Worm (Caenorhabditis elegans) whole organism, L3 larva: ENCODE data around the gene D1046.4.

Experiments
- R02D3.7 ChIP-seq: fragments of 150-350 bp; optimal IDR thresholded peaks from 2 replicates; lab custom pipeline; 2014; ENCODE audit warnings: missing biosample characterization, missing genetic modification characterization
- ama-1 ChIP-seq: fragments of 150-350 bp; optimal IDR thresholded peaks from 2 replicates; lab custom pipeline; 2018
- ceh-28 ChIP-seq: fragments of 150-350 bp; optimal IDR thresholded peaks from 2 replicates; lab custom pipeline; 2014; ENCODE audit warnings: missing biosample characterization, missing genetic modification reagents, missing genetic modification characterization
- daf-12 ChIP-seq: fragments of 150-350 bp; optimal IDR thresholded peaks from 2 replicates; lab custom pipeline; 2014; ENCODE audit warnings: missing biosample characterization, missing genetic modification reagents, missing genetic modification characterization
- egl-27 ChIP-seq: sonication (generic microtip); optimal IDR thresholded peaks from 4 replicates; lab custom pipeline; 2017; ENCODE audit warnings: missing biosample characterization, missing genetic modification reagents, missing genetic modification characterization
- egl-5 ChIP-seq: fragments of 150-350 bp; optimal IDR thresholded peaks from 2 replicates; lab custom pipeline; 2017; ENCODE audit warnings: missing biosample characterization, missing genetic modification reagents, missing genetic modification characterization, inconsistent platforms
- elt-1 ChIP-seq: fragments of 150-350 bp; optimal IDR thresholded peaks from 2 replicates; lab custom pipeline; 2014; ENCODE audit warnings: missing biosample characterization, missing genetic modification characterization
- elt-2 ChIP-seq: sonication (generic microtip); optimal IDR thresholded peaks from 2 replicates; lab custom pipeline; 2016; ENCODE audit warnings: missing genetic modification reagents, mild to moderate bottlenecking, missing genetic modification characterization, missing compliant biosample characterization
- elt-3 ChIP-seq, 3 experiments: fragments of 150-350 bp in 1 of 3; sonication (generic microtip) in 2 of 3; optimal IDR thresholded peaks; 2 replicates in 2 of 3; 4 replicates in 1 of 3; lab custom pipeline; 2014 to 2017; ENCODE audit warnings: missing biosample characterization in 3 of 3, missing genetic modification characterization in 3 of 3
- fkh-10 ChIP-seq: sonication (generic microtip); optimal IDR thresholded peaks from 2 replicates; lab custom pipeline; 2017; ENCODE audit warnings: missing biosample characterization, missing genetic modification reagents, missing genetic modification characterization
- fkh-2 ChIP-seq: fragments of 150-350 bp; optimal IDR thresholded peaks from 2 replicates; lab custom pipeline; 2014; ENCODE audit warnings: missing biosample characterization, missing genetic modification reagents, missing genetic modification characterization
- fos-1 ChIP-seq: fragments of 150-350 bp; optimal IDR thresholded peaks from 2 replicates; lab custom pipeline; 2014; ENCODE audit warnings: missing biosample characterization, missing genetic modification characterization
- hmg-11 ChIP-seq: sonication (generic microtip); optimal IDR thresholded peaks from 2 replicates; lab custom pipeline; 2016; ENCODE audit warnings: missing genetic modification characterization, missing compliant biosample characterization
- jun-1 ChIP-seq: fragments of 150-350 bp; optimal IDR thresholded peaks from 2 replicates; lab custom pipeline; 2014; ENCODE audit warnings: missing biosample characterization, missing genetic modification reagents, missing genetic modification characterization
- lin-15B ChIP-seq: fragments of 150-350 bp; optimal IDR thresholded peaks from 2 replicates; lab custom pipeline; 2014; ENCODE audit warnings: missing biosample characterization, missing genetic modification characterization
- lin-39 ChIP-seq: fragments of 150-350 bp; optimal IDR thresholded peaks from 2 replicates; lab custom pipeline; 2018; ENCODE audit warnings: missing biosample characterization, missing genetic modification reagents, missing genetic modification characterization
- lsy-12 ChIP-seq: sonication (generic microtip); optimal IDR thresholded peaks from 2 replicates; lab custom pipeline; 2016; ENCODE audit warnings: mild to moderate bottlenecking, missing genetic modification characterization, missing compliant biosample characterization
- mdl-1 ChIP-seq: fragments of 150-350 bp; optimal IDR thresholded peaks from 2 replicates; lab custom pipeline; 2014; ENCODE audit warnings: missing biosample characterization, missing genetic modification characterization
- mml-1 ChIP-seq: fragments of 150-350 bp; sonication (generic microtip); optimal IDR thresholded peaks from 3 replicates; lab custom pipeline; 2014; ENCODE audit warnings: missing biosample characterization, missing genetic modification characterization
- nfya-1 ChIP-seq: sonication (generic microtip); optimal IDR thresholded peaks from 2 replicates; lab custom pipeline; 2017; ENCODE audit warnings: missing genetic modification characterization, mild to moderate bottlenecking, missing compliant biosample characterization, antibody characterized with exemption, moderate library complexity; ENCODE audit not compliant: insufficient read depth
- nhr-11 ChIP-seq: fragments of 150-350 bp; optimal IDR thresholded peaks from 2 replicates; lab custom pipeline; 2014; ENCODE audit warnings: missing biosample characterization, missing genetic modification characterization
- nhr-12 ChIP-seq: fragments of 150-350 bp; optimal IDR thresholded peaks from 2 replicates; lab custom pipeline; 2014; ENCODE audit warnings: missing biosample characterization, missing genetic modification characterization
- nhr-23 ChIP-seq: fragments of 150-350 bp; optimal IDR thresholded peaks from 2 replicates; lab custom pipeline; 2014; ENCODE audit warnings: missing biosample characterization, missing genetic modification reagents, missing genetic modification characterization
- nhr-237 ChIP-seq: fragments of 150-350 bp; optimal IDR thresholded peaks from 2 replicates; lab custom pipeline; 2014; ENCODE audit warnings: missing biosample characterization, missing genetic modification characterization
- nhr-25 ChIP-seq: sonication (generic microtip); optimal IDR thresholded peaks from 2 replicates; lab custom pipeline; 2017; ENCODE audit warnings: missing biosample characterization, missing genetic modification characterization
- nhr-28 ChIP-seq: fragments of 150-350 bp; optimal IDR thresholded peaks from 2 replicates; lab custom pipeline; 2014; ENCODE audit warnings: missing biosample characterization, missing genetic modification characterization
- nhr-43 ChIP-seq: sonication (generic microtip); optimal IDR thresholded peaks from 2 replicates; lab custom pipeline; 2016; ENCODE audit warnings: mild to moderate bottlenecking, missing genetic modification characterization, missing compliant biosample characterization; ENCODE audit not compliant: poor library complexity, severe bottlenecking
- nhr-67 ChIP-seq: fragments of 150-350 bp; optimal IDR thresholded peaks from 2 replicates; lab custom pipeline; 2014; ENCODE audit warnings: missing biosample characterization, missing genetic modification characterization
- nhr-76 ChIP-seq: fragments of 150-350 bp; sonication (generic microtip); optimal IDR thresholded peaks from 5 replicates; lab custom pipeline; 2014; ENCODE audit warnings: missing biosample characterization, missing genetic modification characterization
- nhr-77 ChIP-seq: fragments of 150-350 bp; optimal IDR thresholded peaks from 2 replicates; lab custom pipeline; 2014; ENCODE audit warnings: missing biosample characterization, missing genetic modification characterization
- pha-4 ChIP-seq: fragments of 150-350 bp; optimal IDR thresholded peaks from 2 replicates; lab custom pipeline; 2014; ENCODE audit warnings: missing biosample characterization, missing genetic modification reagents, missing genetic modification characterization
- pqm-1 ChIP-seq: fragments of 150-350 bp; optimal IDR thresholded peaks from 2 replicates; lab custom pipeline; 2017; ENCODE audit warnings: missing biosample characterization, missing genetic modification characterization, inconsistent platforms
- skn-1 ChIP-seq: fragments of 150-350 bp; optimal IDR thresholded peaks from 2 replicates; lab custom pipeline; 2014; ENCODE audit warnings: missing biosample characterization, missing genetic modification characterization
- snpc-4 ChIP-seq: fragments of 150-350 bp; optimal IDR thresholded peaks from 2 replicates; lab custom pipeline; 2014; ENCODE audit warnings: missing biosample characterization, missing genetic modification characterization
- tbx-2 ChIP-seq: sonication (generic microtip); optimal IDR thresholded peaks from 2 replicates; lab custom pipeline; 2016; ENCODE audit warnings: mild to moderate bottlenecking, missing genetic modification characterization, missing compliant biosample characterization
- unc-39 ChIP-seq: sonication (generic microtip); optimal IDR thresholded peaks from 4 replicates; lab custom pipeline; 2017; ENCODE audit warnings: missing biosample characterization, missing genetic modification characterization
- ztf-11 ChIP-seq: fragments of 150-350 bp; optimal IDR thresholded peaks from 2 replicates; lab custom pipeline; 2014; ENCODE audit warnings: missing biosample characterization, missing genetic modification characterization
- ztf-4 ChIP-seq: fragments of 150-350 bp; optimal IDR thresholded peaks from 2 replicates; lab custom pipeline; 2014; ENCODE audit warnings: missing biosample characterization, missing genetic modification characterization

Gene D1046.4

ce11 chrIV:8918790-8919189 lies 14.9 kb upstream of the D1046.4 start, which contains the start of gene rap-1:
rap-1 (minus strand) TSS chrIV:8918890.
- no peak for TF ChIP-seq R02D3.7 (tag; lab: Kevin White, UChicago)
- TF ChIP-seq lin-15B (tag; lab: Kevin White, UChicago), result no peak
- TF ChIP-seq nhr-12, result no peak
- TF ChIP-seq fos-1 (tag; lab: Kevin White, UChicago), result no peak
- TF ChIP-seq elt-2 (tag; lab: Kevin White, UChicago), result no peak
- TF ChIP-seq mdl-1 (tag; lab: Kevin White, UChicago), result no peak
- no peak for TF ChIP-seq pqm-1 (tag; lab: Kevin White, UChicago)
- TF ChIP-seq skn-1, result no peak
- no peak for TF ChIP-seq snpc-4 (tag; lab: Kevin White, UChicago)
- TF ChIP-seq egl-27 (tag; lab: Kevin White, UChicago), result no peak
- TF ChIP-seq nhr-77, result no peak
- no peak for TF ChIP-seq lin-39
- TF ChIP-seq nhr-67 (tag; lab: Kevin White, UChicago), result no peak
- TF ChIP-seq nhr-76 (tag; lab: Kevin White, UChicago), result no peak
- TF ChIP-seq egl-5 (tag; lab: Kevin White, UChicago), result no peak
- no peak for TF ChIP-seq daf-12
- TF ChIP-seq pha-4 (tag; lab: Kevin White, UChicago), result no peak
- TF ChIP-seq nhr-28, result no peak

- TF ChIP-seq jun-1 (tag; lab: Kevin White, UChicago) (no peak), hmg-11 (tag; lab: Kevin White, UChicago) (peak; percentile 41), nhr-25 (tag; lab: Kevin White, UChicago) (no peak), ama-1 (lab: Kevin White, UChicago) (no peak), nfya-1 (tag; lab: Kevin White, UChicago) (peak; percentile 23), lin-39 (peak; percentile 6), nhr-28 (no peak), nhr-43 (tag; lab: Kevin White, UChicago) (peak; percentile 1), nhr-23 (tag; lab: Kevin White, UChicago) (peak; percentile 40), nhr-77 (no peak), elt-3 (tag; optimal IDR thresholded peaks at IDR 0.05; lab: Kevin White, UChicago) (peak in 1 of 3 experiments; percentile 56)
- TF ChIP-seq, all 47 proteins: peak for 6
These were observed 13.3 kb upstream of the D1046.4 start for ce11 chrIV:8920284-8920806.

DNA sequence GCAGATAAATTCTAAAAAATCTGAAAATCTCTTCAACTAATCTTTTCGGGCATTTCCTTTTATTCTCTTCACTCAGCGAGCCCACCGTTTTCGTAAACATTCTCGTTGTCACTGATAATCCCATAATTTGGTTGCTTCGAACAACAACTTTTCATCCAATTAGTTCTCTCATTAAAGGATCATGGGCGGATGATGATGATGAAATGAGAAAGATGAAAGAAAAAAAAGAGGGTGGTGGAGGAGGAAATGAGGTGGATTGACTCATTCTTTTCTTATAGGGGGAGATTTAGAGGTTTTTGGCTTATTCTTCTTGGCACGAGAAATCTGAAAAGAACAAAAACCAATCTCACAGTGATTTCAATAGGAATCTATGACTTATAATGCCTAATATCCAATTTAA lies 12.5 kb upstream of the D1046.4 start:
- TF ChIP-seq egl-5 (tag; lab: Kevin White, UChicago) (peak; percentile 72), fkh-2 (tag; lab: Kevin White, UChicago) (no peak)

DNA sequence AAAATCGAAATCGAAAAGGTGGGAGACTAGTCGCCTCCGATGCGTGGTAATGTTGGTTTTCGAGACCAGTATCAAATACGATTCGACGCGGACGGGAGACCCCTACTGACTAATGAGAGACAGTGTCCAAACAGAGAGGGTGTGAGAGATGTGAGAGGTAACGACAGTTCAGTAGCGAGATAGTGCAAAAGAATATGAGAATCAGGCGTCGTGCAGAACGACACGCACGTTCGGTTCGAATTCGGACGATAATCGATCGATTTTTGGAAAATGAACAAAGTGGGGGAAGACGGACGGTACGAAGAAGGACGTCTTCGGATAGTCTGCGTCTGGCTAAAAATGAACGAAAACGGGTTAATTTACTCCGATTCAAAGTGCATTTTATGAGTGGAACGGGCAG lies 11.7 kb upstream of the D1046.4 start, which contains the start of gene D1046.16:
TSS of gene D1046.16 (plus strand) at position 195 of the 400 bp plus-strand sequence.
- TF ChIP-seq lsy-12 (tag; lab: Kevin White, UChicago), result no peak
- peak; percentile 35 for TF ChIP-seq elt-2 (tag; lab: Kevin White, UChicago)
- peak; percentile 20 for TF ChIP-seq nfya-1 (tag; lab: Kevin White, UChicago)
- TF ChIP-seq fkh-10 (GFP tag; lab: Kevin White, UChicago), result no peak
- TF ChIP-seq nhr-76 (tag; lab: Kevin White, UChicago), result no peak
- TF ChIP-seq egl-5 (tag; lab: Kevin White, UChicago), result no peak
- no peak for TF ChIP-seq nhr-28
- TF ChIP-seq fos-1 (tag; lab: Kevin White, UChicago), result no peak
- TF ChIP-seq nhr-25 (tag; lab: Kevin White, UChicago), result peak; percentile 90
- no peak for TF ChIP-seq ztf-4 (tag; lab: Kevin White, UChicago)
- no peak for TF ChIP-seq jun-1 (tag; lab: Kevin White, UChicago)
- peak; percentile 49 for TF ChIP-seq lin-15B (tag; lab: Kevin White, UChicago)
- no peak for TF ChIP-seq lin-39
- TF ChIP-seq nhr-11, result no peak
- peak; percentile 19 for TF ChIP-seq nhr-43 (tag; lab: Kevin White, UChicago)
- no peak for TF ChIP-seq ztf-11
- peak; percentile 20 for TF ChIP-seq snpc-4 (tag; lab: Kevin White, UChicago)
- TF ChIP-seq pha-4 (tag; lab: Kevin White, UChicago), result peak; percentile 42
- TF ChIP-seq ceh-28 (tag; lab: Kevin White, UChicago), result peak; percentile 68
- TF ChIP-seq ama-1 (lab: Kevin White, UChicago), result no peak
- TF ChIP-seq unc-39 (tag; lab: Kevin White, UChicago), result no peak
- no peak for TF ChIP-seq skn-1
- TF ChIP-seq nhr-237 (tag; lab: Kevin White, UChicago), result no peak
- TF ChIP-seq hmg-11 (tag; lab: Kevin White, UChicago), result peak; percentile 37
- TF ChIP-seq tbx-2, result no peak
- no peak for TF ChIP-seq elt-1
- peak; percentile 53 for TF ChIP-seq nhr-23 (tag; lab: Kevin White, UChicago)
- TF ChIP-seq mml-1 (tag; lab: Kevin White, UChicago), result no peak
